Worm (Caenorhabditis elegans) whole organism, early embryonic: ENCODE measurements around the gene srbc-30.

Experiments
- B0310.2 ChIP-seq: sonication (generic microtip); optimal IDR thresholded peaks from 2 replicates; lab custom pipeline; 2016; ENCODE audit warnings: mild to moderate bottlenecking, missing genetic modification characterization, missing compliant biosample characterization
- F13C5.2 ChIP-seq: sonication (generic microtip); optimal IDR thresholded peaks from 2 replicates; lab custom pipeline; 2017; ENCODE audit warnings: mild to moderate bottlenecking, missing genetic modification characterization, inconsistent platforms, missing compliant biosample characterization
- aly-1 ChIP-seq: sonication (generic microtip); optimal IDR thresholded peaks from 2 replicates; lab custom pipeline; 2016; ENCODE audit warnings: missing genetic modification characterization, missing compliant biosample characterization
- ama-1 ChIP-seq: fragments of 150-350 bp; optimal IDR thresholded peaks from 2 replicates; lab custom pipeline; 2014
- ceh-13 ChIP-seq: fragments of 200-800 bp; sonication (Bioruptor generic); optimal IDR thresholded peaks from 2 replicates; lab custom pipeline; 2018; ENCODE audit warnings: mild to moderate bottlenecking, missing genetic modification characterization, missing compliant biosample characterization
- ceh-36 ChIP-seq: sonication (generic microtip); optimal IDR thresholded peaks from 2 replicates; lab custom pipeline; 2016; ENCODE audit warnings: missing genetic modification characterization, inconsistent platforms, missing compliant biosample characterization
- ets-7 ChIP-seq: sonication (generic microtip); optimal IDR thresholded peaks from 2 replicates; lab custom pipeline; 2016; ENCODE audit warnings: missing genotype, missing genetic modification characterization, missing compliant biosample characterization
- flt-1 ChIP-seq: fragments of 200-800 bp; sonication (Bioruptor generic); IDR thresholded peaks from 2 replicates; pipeline ENCODE4 v1.3.6; 2022; ENCODE audit warnings: missing genetic modification characterization, missing compliant biosample characterization
- hmbx-1 ChIP-seq: sonication (generic microtip); optimal IDR thresholded peaks from 2 replicates; lab custom pipeline; 2016; ENCODE audit warnings: mild to moderate bottlenecking, missing genetic modification characterization, missing compliant biosample characterization
- hmg-4 ChIP-seq: fragments of 200-800 bp; sonication (Bioruptor generic); optimal IDR thresholded peaks from 2 replicates; lab custom pipeline; 2018; ENCODE audit warnings: mild to moderate bottlenecking, missing genetic modification characterization, missing compliant biosample characterization
- hnd-1 ChIP-seq: sonication (generic microtip); optimal IDR thresholded peaks from 2 replicates; lab custom pipeline; 2016; ENCODE audit warnings: missing genetic modification characterization, missing compliant biosample characterization
- pes-1 ChIP-seq: fragments of 200-800 bp; sonication (Bioruptor generic); IDR thresholded peaks from 2 replicates; pipeline ENCODE4 v1.3.6; 2022; ENCODE audit warnings: missing genetic modification reagents, missing genetic modification characterization, missing compliant biosample characterization
- scrt-1 ChIP-seq: fragments of 200-800 bp; sonication (Bioruptor generic); IDR thresholded peaks from 2 replicates; pipeline ENCODE4 v1.3.6; 2022; ENCODE audit warnings: missing genetic modification characterization, missing compliant biosample characterization
- sea-1 ChIP-seq: fragments of 200-800 bp; sonication (Bioruptor generic); conservative IDR thresholded peaks from 2 replicates; pipeline ENCODE4 v1.3.6; 2022; ENCODE audit warnings: missing genetic modification characterization, missing compliant biosample characterization
- tbx-11 ChIP-seq: fragments of 200-800 bp; sonication (Bioruptor generic); IDR thresholded peaks from 2 replicates; pipeline ENCODE4 v1.3.6; 2022; ENCODE audit warnings: missing genetic modification characterization, missing compliant biosample characterization
- tbx-37 ChIP-seq: fragments of 200-800 bp; sonication (Bioruptor generic); conservative IDR thresholded peaks from 2 replicates; pipeline ENCODE4 v1.3.6; 2022; ENCODE audit warnings: missing genetic modification reagents, missing genetic modification characterization, missing compliant biosample characterization
- tra-4 ChIP-seq: sonication (generic microtip); optimal IDR thresholded peaks from 2 replicates; lab custom pipeline; 2017; ENCODE audit warnings: missing genetic modification characterization, missing compliant biosample characterization

Gene srbc-30

ce11 chrV:3480346-3480745 is at the start of gene srbc-30:
TSS of gene srbc-30 (minus strand) at chrV:3480446.
- no peak for TF ChIP-seq ama-1 (lab: Kevin White, UChicago)
- TF ChIP-seq tbx-37 (GFP tag; lab: Robert Waterston, UW): no peak
- TF ChIP-seq sea-1 (GFP tag; lab: Robert Waterston, UW): no peak
- TF ChIP-seq tbx-11 (GFP tag; lab: Robert Waterston, UW): no peak
- no peak for TF ChIP-seq ceh-13 (GFP tag; lab: Kevin White, UChicago)
- no peak for TF ChIP-seq tra-4 (tag; lab: Kevin White, UChicago)
- no peak for TF ChIP-seq B0310.2
- no peak for TF ChIP-seq scrt-1 (GFP tag; lab: Robert Waterston, UW)
- no peak for TF ChIP-seq hnd-1
- TF ChIP-seq pes-1 (GFP tag; lab: Robert Waterston, UW): no peak
- TF ChIP-seq F13C5.2 (tag; lab: Kevin White, UChicago): no peak
- no peak for TF ChIP-seq hmbx-1 (tag; lab: Kevin White, UChicago)
- no peak for TF ChIP-seq ceh-36 (tag; lab: Kevin White, UChicago)
- TF ChIP-seq ets-7 (tag; lab: Kevin White, UChicago): no peak

ce11 chrV:3526882-3527281 is 46.6 kb upstream of the srbc-30 start, which contains the start of gene str-260:
TSS of gene str-260 (plus strand) at chrV:3527182.
- TF ChIP-seq tra-4 (tag; lab: Kevin White, UChicago) (no peak), ceh-36 (tag; lab: Kevin White, UChicago) (no peak), sea-1 (GFP tag; lab: Robert Waterston, UW) (no peak), ceh-13 (GFP tag; lab: Kevin White, UChicago) (no peak), hmg-4 (GFP tag; lab: Kevin White, UChicago) (no peak), F13C5.2 (tag; lab: Kevin White, UChicago) (no peak), tbx-37 (GFP tag; lab: Robert Waterston, UW) (no peak), scrt-1 (GFP tag; lab: Robert Waterston, UW) (no peak), ets-7 (tag; lab: Kevin White, UChicago) (no peak), hmbx-1 (tag; lab: Kevin White, UChicago) (no peak), aly-1 (tag; lab: Kevin White, UChicago) (no peak), hnd-1 (no peak), B0310.2 (no peak), flt-1 (GFP tag; lab: Robert Waterston, UW) (no peak), pes-1 (GFP tag; lab: Robert Waterston, UW) (no peak), ama-1 (lab: Kevin White, UChicago) (no peak), tbx-11 (GFP tag; lab: Robert Waterston, UW) (no peak)

ce11 chrV:3524970-3525369 is 44.7 kb upstream of the srbc-30 start, which contains the start of gene T24A6.7:
TSS of gene T24A6.7 (plus strand) at chrV:3525270.
- TF ChIP-seq flt-1 (GFP tag; lab: Robert Waterston, UW) (no peak), tbx-37 (GFP tag; lab: Robert Waterston, UW) (no peak), ceh-13 (GFP tag; lab: Kevin White, UChicago) (no peak), pes-1 (GFP tag; lab: Robert Waterston, UW) (no peak)

- TF ChIP-seq ama-1 (lab: Kevin White, UChicago) (no peak), pes-1 (GFP tag; lab: Robert Waterston, UW) (no peak), B0310.2 (no peak), tbx-11 (GFP tag; lab: Robert Waterston, UW) (no peak), hmbx-1 (tag; lab: Kevin White, UChicago) (no peak), hnd-1 (no peak), ceh-36 (tag; lab: Kevin White, UChicago) (no peak), flt-1 (GFP tag; lab: Robert Waterston, UW) (no peak), sea-1 (GFP tag; lab: Robert Waterston, UW) (no peak), tra-4 (tag; lab: Kevin White, UChicago) (no peak), hmg-4 (GFP tag; lab: Kevin White, UChicago) (no peak), ceh-13 (GFP tag; lab: Kevin White, UChicago) (no peak), ets-7 (tag; lab: Kevin White, UChicago) (no peak), tbx-37 (GFP tag; lab: Robert Waterston, UW) (no peak), scrt-1 (GFP tag; lab: Robert Waterston, UW) (no peak), F13C5.2 (tag; lab: Kevin White, UChicago) (no peak), aly-1 (tag; lab: Kevin White, UChicago) (no peak)
These were observed 43.0 kb upstream of the srbc-30 start, which contains the start of gene irg-1 for ce11 chrV:3523262-3523661. TSS of gene irg-1 (plus strand) at chrV:3523587.

- no peak for TF ChIP-seq tbx-11 (GFP tag; lab: Robert Waterston, UW)
- no peak for TF ChIP-seq ets-7 (tag; lab: Kevin White, UChicago)
- no peak for TF ChIP-seq ceh-13 (GFP tag; lab: Kevin White, UChicago)
- no peak for TF ChIP-seq tbx-37 (GFP tag; lab: Robert Waterston, UW)
- TF ChIP-seq F13C5.2 (tag; lab: Kevin White, UChicago): no peak
- TF ChIP-seq B0310.2: no peak
- no peak for TF ChIP-seq ama-1 (lab: Kevin White, UChicago)
- TF ChIP-seq tra-4 (tag; lab: Kevin White, UChicago): no peak
- TF ChIP-seq hmg-4 (GFP tag; lab: Kevin White, UChicago): no peak
- no peak for TF ChIP-seq sea-1 (GFP tag; lab: Robert Waterston, UW)
- no peak for TF ChIP-seq flt-1 (GFP tag; lab: Robert Waterston, UW)
- no peak for TF ChIP-seq aly-1 (tag; lab: Kevin White, UChicago)
- TF ChIP-seq hmbx-1 (tag; lab: Kevin White, UChicago): no peak
- no peak for TF ChIP-seq pes-1 (GFP tag; lab: Robert Waterston, UW)
- TF ChIP-seq scrt-1 (GFP tag; lab: Robert Waterston, UW): no peak
These were observed 37.6 kb upstream of the srbc-30 start, which contains the start of gene str-227 for ce11 chrV:3517889-3518288. TSS of gene str-227 (plus strand) at chrV:3518189.

- TF ChIP-seq aly-1 (tag; lab: Kevin White, UChicago): no peak
- TF ChIP-seq pes-1 (GFP tag; lab: Robert Waterston, UW): no peak
- TF ChIP-seq ama-1 (lab: Kevin White, UChicago): no peak
- no peak for TF ChIP-seq scrt-1 (GFP tag; lab: Robert Waterston, UW)
- TF ChIP-seq tbx-11 (GFP tag; lab: Robert Waterston, UW): no peak
- TF ChIP-seq F13C5.2 (tag; lab: Kevin White, UChicago): no peak
- TF ChIP-seq hmg-4 (GFP tag; lab: Kevin White, UChicago): no peak
- TF ChIP-seq hmbx-1 (tag; lab: Kevin White, UChicago): no peak
- no peak for TF ChIP-seq ets-7 (tag; lab: Kevin White, UChicago)
- no peak for TF ChIP-seq ceh-36 (tag; lab: Kevin White, UChicago)
- no peak for TF ChIP-seq sea-1 (GFP tag; lab: Robert Waterston, UW)
- TF ChIP-seq flt-1 (GFP tag; lab: Robert Waterston, UW): no peak
- no peak for TF ChIP-seq tra-4 (tag; lab: Kevin White, UChicago)
- no peak for TF ChIP-seq B0310.2
- no peak for TF ChIP-seq hnd-1
- TF ChIP-seq ceh-13 (GFP tag; lab: Kevin White, UChicago): no peak
- TF ChIP-seq tbx-37 (GFP tag; lab: Robert Waterston, UW): no peak
These were observed 32.1 kb upstream of the srbc-30 start, which contains the start of gene str-226 for ce11 chrV:3512381-3512780. TSS of gene str-226 (plus strand) at chrV:3512681.
